Worm (Caenorhabditis elegans) whole organism, L1 larva: ENCODE measurements around the gene unc-93.

Source experiments
- C04F5.9 ChIP-seq: sonication (generic microtip); optimal IDR thresholded peaks from 2 replicates; lab custom pipeline; 2016; ENCODE audit warnings: missing genetic modification characterization, missing compliant biosample characterization
- F16B12.6 ChIP-seq: fragments of 150-350 bp; optimal IDR thresholded peaks from 2 replicates; lab custom pipeline; 2014; ENCODE audit warnings: missing biosample characterization, missing genetic modification characterization
- aha-1 ChIP-seq: fragments of 150-350 bp; optimal IDR thresholded peaks from 2 replicates; lab custom pipeline; 2014; ENCODE audit warnings: missing biosample characterization, missing genetic modification characterization
- alr-1 ChIP-seq: fragments of 200-800 bp; sonication (Bioruptor generic); optimal IDR thresholded peaks from 2 replicates; lab custom pipeline; 2018; ENCODE audit warnings: borderline replicate concordance, mild to moderate bottlenecking, missing genetic modification characterization, missing compliant biosample characterization
- ama-1 ChIP-seq: fragments of 150-350 bp; optimal IDR thresholded peaks from 2 replicates; lab custom pipeline; 2014
- blmp-1 ChIP-seq: fragments of 150-350 bp; optimal IDR thresholded peaks from 2 replicates; lab custom pipeline; 2014; ENCODE audit warnings: missing biosample characterization, missing genetic modification characterization
- ceh-82 ChIP-seq, 3 experiments: fragments of 150-350 bp in 1 of 3; sonication (generic microtip) in 2 of 3; optimal IDR thresholded peaks; 2 replicates each; lab custom pipeline; 2014 to 2017; ENCODE audit warnings: missing biosample characterization in 3 of 3, missing genetic modification characterization in 3 of 3
- dsc-1 ChIP-seq: sonication (generic microtip); optimal IDR thresholded peaks from 2 replicates; lab custom pipeline; 2016; ENCODE audit warnings: mild to moderate bottlenecking, missing genetic modification characterization, missing compliant biosample characterization
- efl-1 ChIP-seq, 4 experiments: fragments of 150-350 bp; optimal IDR thresholded peaks in 3 of 4; peaks in 1 of 4; 1 replicate in 1 of 4; 2 replicates in 3 of 4; lab custom pipeline; 2014; ENCODE audit warnings: missing biosample characterization in 2 of 4, missing genetic modification characterization in 2 of 4, missing genetic modification reagents in 2 of 4
- efl-3 ChIP-seq: fragments of 200-800 bp; sonication (Bioruptor generic); optimal IDR thresholded peaks from 2 replicates; lab custom pipeline; 2018; ENCODE audit warnings: mild to moderate bottlenecking, missing genetic modification characterization, missing compliant biosample characterization
- egl-13 ChIP-seq: sonication (generic microtip); optimal IDR thresholded peaks from 2 replicates; lab custom pipeline; 2016; ENCODE audit warnings: missing genotype, missing genetic modification reagents, missing genetic modification characterization, missing compliant biosample characterization
- egl-27 ChIP-seq, 2 experiments: fragments of 150-350 bp in 1 of 2; sonication (generic microtip); optimal IDR thresholded peaks; 3 replicates each; lab custom pipeline; 2017 to 2018; ENCODE audit warnings: missing biosample characterization in 2 of 2, missing genetic modification characterization in 2 of 2, missing genetic modification reagents in 2 of 2
- fkh-10 ChIP-seq: sonication (generic microtip); optimal IDR thresholded peaks from 2 replicates; lab custom pipeline; 2017; ENCODE audit warnings: missing biosample characterization, missing genetic modification reagents, missing genetic modification characterization
- fkh-8 ChIP-seq: sonication (generic microtip); optimal IDR thresholded peaks from 2 replicates; lab custom pipeline; 2016; ENCODE audit warnings: mild to moderate bottlenecking, missing genetic modification characterization, missing compliant biosample characterization
- fos-1 ChIP-seq: fragments of 150-350 bp; optimal IDR thresholded peaks from 2 replicates; lab custom pipeline; 2014; ENCODE audit warnings: missing biosample characterization, missing genetic modification characterization
- hlh-17 ChIP-seq: fragments of 200-800 bp; sonication (Bioruptor generic); optimal IDR thresholded peaks from 2 replicates; lab custom pipeline; 2018; ENCODE audit warnings: missing genetic modification characterization, mild to moderate bottlenecking, missing compliant biosample characterization, moderate library complexity, borderline replicate concordance
- irx-1 ChIP-seq: sonication (generic microtip); optimal IDR thresholded peaks from 2 replicates; lab custom pipeline; 2016; ENCODE audit warnings: missing genetic modification characterization, missing compliant biosample characterization
- jun-1 ChIP-seq: fragments of 150-350 bp; optimal IDR thresholded peaks from 2 replicates; lab custom pipeline; 2014; ENCODE audit warnings: missing biosample characterization, missing genetic modification reagents, missing genetic modification characterization
- lin-13 ChIP-seq: fragments of 150-350 bp; optimal IDR thresholded peaks from 2 replicates; lab custom pipeline; 2014; ENCODE audit warnings: missing biosample characterization, missing genetic modification reagents, missing genetic modification characterization
- lin-15B ChIP-seq: fragments of 150-350 bp; sonication (generic microtip); optimal IDR thresholded peaks from 3 replicates; lab custom pipeline; 2014; ENCODE audit warnings: missing biosample characterization, missing genetic modification characterization
- lin-35 ChIP-seq, 2 experiments: fragments of 150-350 bp; optimal IDR thresholded peaks; 2 replicates each; lab custom pipeline; 2014; ENCODE audit warnings: missing biosample characterization in 2 of 2, missing genetic modification characterization in 2 of 2, missing genetic modification reagents in 2 of 2
- lsy-2 ChIP-seq, 2 experiments: fragments of 150-350 bp; optimal IDR thresholded peaks; 2 replicates each; lab custom pipeline; 2014; ENCODE audit warnings: missing biosample characterization in 2 of 2, missing genetic modification characterization in 2 of 2
- mef-2 ChIP-seq: fragments of 150-350 bp; optimal IDR thresholded peaks from 2 replicates; lab custom pipeline; 2014; ENCODE audit warnings: missing biosample characterization, missing genetic modification characterization
- mep-1 ChIP-seq: fragments of 150-350 bp; optimal IDR thresholded peaks from 2 replicates; lab custom pipeline; 2014; ENCODE audit warnings: missing biosample characterization, missing genetic modification characterization
- nhr-11 ChIP-seq: fragments of 150-350 bp; optimal IDR thresholded peaks from 2 replicates; lab custom pipeline; 2014; ENCODE audit warnings: missing biosample characterization, missing genetic modification characterization
- nhr-12 ChIP-seq: sonication (generic microtip); optimal IDR thresholded peaks from 2 replicates; lab custom pipeline; 2017; ENCODE audit warnings: missing biosample characterization, missing genetic modification characterization
- nhr-19 ChIP-seq: fragments of 200-800 bp; sonication (Bioruptor generic); conservative IDR thresholded peaks from 2 replicates; pipeline ENCODE4 v1.3.6; 2022; ENCODE audit warnings: missing genetic modification characterization, missing compliant biosample characterization
- nhr-20 ChIP-seq: sonication (generic microtip); optimal IDR thresholded peaks from 2 replicates; lab custom pipeline; 2016; ENCODE audit warnings: mild to moderate bottlenecking, missing genetic modification characterization, missing compliant biosample characterization
- nhr-28 ChIP-seq: fragments of 150-350 bp; optimal IDR thresholded peaks from 2 replicates; lab custom pipeline; 2014; ENCODE audit warnings: missing biosample characterization, missing genetic modification characterization
- nhr-47 ChIP-seq: sonication (generic microtip); optimal IDR thresholded peaks from 2 replicates; lab custom pipeline; 2016; ENCODE audit warnings: mild to moderate bottlenecking, missing genetic modification characterization, moderate library complexity, missing compliant biosample characterization
- nhr-71 ChIP-seq: sonication (generic microtip); optimal IDR thresholded peaks from 2 replicates; lab custom pipeline; 2016; ENCODE audit warnings: mild to moderate bottlenecking, missing genetic modification characterization, moderate library complexity, missing compliant biosample characterization
- nhr-76 ChIP-seq: sonication (generic microtip); optimal IDR thresholded peaks from 2 replicates; lab custom pipeline; 2017; ENCODE audit warnings: missing biosample characterization, missing genetic modification characterization
- pax-3 ChIP-seq: fragments of 200-800 bp; sonication (Bioruptor generic); optimal IDR thresholded peaks from 2 replicates; lab custom pipeline; 2018; ENCODE audit warnings: mild to moderate bottlenecking, missing genetic modification characterization, moderate library complexity, missing compliant biosample characterization
- skn-1 ChIP-seq: fragments of 150-350 bp; optimal IDR thresholded peaks from 2 replicates; lab custom pipeline; 2014; ENCODE audit warnings: missing biosample characterization, missing genetic modification characterization
- snpc-4 ChIP-seq: fragments of 150-350 bp; optimal IDR thresholded peaks from 2 replicates; lab custom pipeline; 2014; ENCODE audit warnings: missing biosample characterization, missing genetic modification characterization
- snu-23 ChIP-seq: sonication (generic microtip); optimal IDR thresholded peaks from 2 replicates; lab custom pipeline; 2016; ENCODE audit warnings: missing genetic modification characterization, missing compliant biosample characterization
- sup-37 ChIP-seq: fragments of 200-800 bp; sonication (Bioruptor generic); optimal IDR thresholded peaks from 2 replicates; lab custom pipeline; 2018; ENCODE audit warnings: mild to moderate bottlenecking, missing genetic modification characterization, missing compliant biosample characterization
- swsn-7 ChIP-seq: sonication (generic microtip); optimal IDR thresholded peaks from 2 replicates; lab custom pipeline; 2016; ENCODE audit warnings: missing genetic modification characterization, missing compliant biosample characterization
- tbx-2 ChIP-seq: sonication (generic microtip); optimal IDR thresholded peaks from 2 replicates; lab custom pipeline; 2016; ENCODE audit warnings: missing genetic modification characterization, missing compliant biosample characterization
- unc-130 ChIP-seq: fragments of 150-350 bp; optimal IDR thresholded peaks from 2 replicates; lab custom pipeline; 2017; ENCODE audit warnings: missing biosample characterization, missing genetic modification characterization, inconsistent platforms
- unc-86 ChIP-seq: sonication (generic microtip); optimal IDR thresholded peaks from 2 replicates; lab custom pipeline; 2016; ENCODE audit warnings: missing genetic modification characterization, missing compliant biosample characterization
- vab-15 ChIP-seq: sonication (generic microtip); optimal IDR thresholded peaks from 2 replicates; lab custom pipeline; 2017; ENCODE audit warnings: missing genotype, mild to moderate bottlenecking, missing genetic modification characterization, missing compliant biosample characterization
- xbp-1 ChIP-seq: sonication (generic microtip); optimal IDR thresholded peaks from 2 replicates; lab custom pipeline; 2016; ENCODE audit warnings: missing genetic modification characterization, missing compliant biosample characterization
- zip-4 ChIP-seq: fragments of 200-800 bp; sonication (Bioruptor generic); optimal IDR thresholded peaks from 2 replicates; lab custom pipeline; 2018; ENCODE audit warnings: mild to moderate bottlenecking, missing genetic modification characterization, moderate library complexity, missing compliant biosample characterization
- ztf-4 ChIP-seq: fragments of 150-350 bp; optimal IDR thresholded peaks from 2 replicates; lab custom pipeline; 2014; ENCODE audit warnings: missing biosample characterization, missing genetic modification characterization

The unc-93 gene

ce11 chrIII:3672839-3673238 is 28.7 kb downstream of the unc-93 start (continued):
- TF ChIP-seq nhr-19 (GFP tag; lab: Robert Waterston, UW) (no peak), dsc-1 (tag; lab: Kevin White, UChicago) (no peak), pax-3 (tag; lab: Kevin White, UChicago) (no peak), aha-1 (tag; lab: Kevin White, UChicago) (no peak), nhr-28 (tag; lab: Kevin White, UChicago) (no peak), nhr-71 (tag; lab: Kevin White, UChicago) (peak; percentile 41), nhr-76 (tag; lab: Kevin White, UChicago) (no peak), nhr-47 (tag; lab: Kevin White, UChicago) (peak; percentile 36), zip-4 (GFP tag; lab: Kevin White, UChicago) (no peak), egl-27 (tag; optimal IDR thresholded peaks at IDR 0.05; lab: Kevin White, UChicago) (no peak), irx-1 (tag; lab: Kevin White, UChicago) (no peak), vab-15 (tag; lab: Kevin White, UChicago) (no peak), ama-1 (lab: Kevin White, UChicago) (no peak), alr-1 (tag; lab: Kevin White, UChicago) (no peak), nhr-20 (peak; percentile 48), jun-1 (tag; lab: Kevin White, UChicago) (no peak), unc-86 (tag; lab: Kevin White, UChicago) (no peak), lin-13 (GFP tag; lab: Kevin White, UChicago) (peak; percentile 25)

ce11 chrIII:3674149-3674548 is 30.0 kb downstream of the unc-93 start:
- TF ChIP-seq nhr-76 (tag; lab: Kevin White, UChicago) (no peak), lin-35 (GFP tag; optimal IDR thresholded peaks at IDR 0.05; lab: Kevin White, UChicago) (no peak), dsc-1 (tag; lab: Kevin White, UChicago) (peak; percentile 60)

ce11 chrIII:3675480-3675879 is 31.3 kb downstream of the unc-93 start:
- TF ChIP-seq blmp-1 (tag; lab: Kevin White, UChicago) (peak; percentile 94), C04F5.9 (no peak)

ce11 chrIII:3677378-3677777 is 33.2 kb downstream of the unc-93 start:
- TF ChIP-seq ama-1 (lab: Kevin White, UChicago) (no peak), lin-35 (GFP tag; optimal IDR thresholded peaks at IDR 0.05; lab: Kevin White, UChicago) (peak in 1 of 2 experiments; percentile 28), tbx-2 (tag; lab: Kevin White, UChicago) (peak; percentile 60), jun-1 (tag; lab: Kevin White, UChicago) (peak; percentile 24), fkh-10 (GFP tag; lab: Kevin White, UChicago) (peak; percentile 23), skn-1 (peak; percentile 5), hlh-17 (no peak), efl-1 (optimal IDR thresholded peaks at IDR 0.05; lab: Kevin White, UChicago) (peak; percentile 64), efl-1 (GFP tag; optimal IDR thresholded peaks at IDR 0.05 in 1 of 2; lab: Kevin White, UChicago) (peak; percentile 24 to 94), snpc-4 (no peak), unc-86 (tag; lab: Kevin White, UChicago) (peak; percentile 79), F16B12.6 (tag; lab: Kevin White, UChicago) (peak; percentile 35), lin-13 (GFP tag; lab: Kevin White, UChicago) (peak; percentile 33), nhr-71 (tag; lab: Kevin White, UChicago) (peak; percentile 78), nhr-19 (GFP tag; lab: Robert Waterston, UW) (peak; percentile 47), mep-1 (tag; lab: Kevin White, UChicago) (peak; percentile 53), efl-3 (GFP tag; lab: Kevin White, UChicago) (no peak), nhr-47 (tag; lab: Kevin White, UChicago) (peak; percentile 70), ceh-82 (tag; optimal IDR thresholded peaks at IDR 0.05; lab: Kevin White, UChicago) (peak; percentile 49 to 65 (median 55)), unc-130 (tag; lab: Kevin White, UChicago) (no peak), lin-15B (tag; lab: Kevin White, UChicago) (peak; percentile 38), snu-23 (peak; percentile 68), egl-13 (peak; percentile 78), fos-1 (tag; lab: Kevin White, UChicago) (peak; percentile 25), mef-2 (tag; lab: Kevin White, UChicago) (peak; percentile 4), fkh-8 (tag; lab: Kevin White, UChicago) (peak; percentile 65), nhr-20 (peak; percentile 6), xbp-1 (peak; percentile 60), dsc-1 (tag; lab: Kevin White, UChicago) (peak; percentile 71), ztf-4 (peak; percentile 33), lsy-2 (tag; optimal IDR thresholded peaks at IDR 0.05; lab: Kevin White, UChicago) (peak; percentile 63 to 73), sup-37 (no peak), swsn-7 (tag; lab: Kevin White, UChicago) (peak; percentile 76), nhr-12 (tag; lab: Kevin White, UChicago) (no peak), nhr-11 (no peak)
